Fruit fly (Drosophila melanogaster) whole organism, embryonic: ENCODE data around the gene kz.

Source experiments
- Aef1 ChIP-seq: fragments of 200-800 bp; sonication (Bioruptor generic); IDR thresholded peaks from 3 replicates; pipeline ENCODE4 v1.3.6; 2022; ENCODE audit warnings: missing biosample characterization, missing genetic modification characterization
- Bgb ChIP-seq: fragments of 200-800 bp; sonication (Bioruptor generic); IDR thresholded peaks from 2 replicates; pipeline ENCODE4 v1.3.6; 2022; ENCODE audit warnings: missing biosample characterization, missing genetic modification characterization; ENCODE audit not compliant: partially characterized antibody
- Blimp-1 ChIP-seq: fragments of 200-800 bp; sonication (Bioruptor generic); optimal IDR thresholded peaks from 3 replicates; lab custom pipeline; 2018; ENCODE audit warnings: missing biosample characterization, missing genetic modification characterization, mild to moderate bottlenecking, moderate library complexity, missing genetic modification reagents
- C15 ChIP-seq: fragments of 200-800 bp; sonication (Bioruptor generic); IDR thresholded peaks from 3 replicates; pipeline ENCODE4 v1.3.6; 2022; ENCODE audit warnings: missing biosample characterization, missing genetic modification characterization
- CG12659 ChIP-seq: fragments of 200-800 bp; sonication (Bioruptor generic); optimal IDR thresholded peaks from 3 replicates; lab custom pipeline; 2017; ENCODE audit warnings: mild to moderate bottlenecking, missing biosample characterization, missing genetic modification reagents, missing genetic modification characterization
- CG13123 ChIP-seq: fragments of 200-800 bp; sonication (Bioruptor generic); optimal IDR thresholded peaks from 2 replicates; lab custom pipeline; 2016; ENCODE audit warnings: missing biosample characterization, missing genetic modification characterization
- CG13287 ChIP-seq: fragments of 200-800 bp; sonication (Bioruptor generic); IDR thresholded peaks from 2 replicates; pipeline ENCODE4 v1.3.6; 2022; ENCODE audit warnings: missing biosample characterization, missing genetic modification characterization; ENCODE audit not compliant: partially characterized antibody
- CG14014 ChIP-seq: fragments of 200-800 bp; sonication (Bioruptor generic); IDR thresholded peaks from 2 replicates; pipeline ENCODE4 v1.3.6; 2022; ENCODE audit warnings: missing biosample characterization, missing genetic modification characterization
- CG15011 ChIP-seq: fragments of 200-800 bp; sonication (Bioruptor generic); optimal IDR thresholded peaks from 3 replicates; lab custom pipeline; 2018; ENCODE audit warnings: missing biosample characterization, mild to moderate bottlenecking, missing genetic modification characterization
- CG15696 ChIP-seq: fragments of 200-800 bp; sonication (Bioruptor generic); optimal IDR thresholded peaks from 2 replicates; lab custom pipeline; 2019; ENCODE audit warnings: missing biosample characterization, mild to moderate bottlenecking, missing genetic modification characterization, moderate library complexity
- CG1603 ChIP-seq: fragments of 200-800 bp; sonication (Bioruptor generic); optimal IDR thresholded peaks from 2 replicates; lab custom pipeline; 2019; ENCODE audit warnings: missing biosample characterization, mild to moderate bottlenecking, missing genetic modification characterization, moderate library complexity
- CG18599 ChIP-seq: fragments of 200-800 bp; sonication (Bioruptor generic); optimal IDR thresholded peaks from 3 replicates; lab custom pipeline; 2017; ENCODE audit warnings: missing biosample characterization, missing genetic modification characterization, mild to moderate bottlenecking, moderate library complexity, missing genetic modification reagents
- CG2116 ChIP-seq: fragments of 200-800 bp; sonication (Bioruptor generic); optimal IDR thresholded peaks from 3 replicates; lab custom pipeline; 2018; ENCODE audit warnings: missing biosample characterization, mild to moderate bottlenecking, missing genetic modification characterization
- CG30403 ChIP-seq: fragments of 200-800 bp; sonication (Bioruptor generic); optimal IDR thresholded peaks from 3 replicates; lab custom pipeline; 2016; ENCODE audit warnings: missing biosample characterization, missing genetic modification characterization
- CG31441 ChIP-seq: fragments of 200-800 bp; sonication (Bioruptor generic); IDR thresholded peaks from 2 replicates; pipeline ENCODE4 v1.3.6; 2022; ENCODE audit warnings: missing biosample characterization, missing genetic modification characterization
- CG32532 ChIP-seq: fragments of 200-800 bp; sonication (Bioruptor generic); IDR thresholded peaks from 2 replicates; pipeline ENCODE4 v1.3.6; 2022; ENCODE audit warnings: missing biosample characterization, missing genetic modification characterization
- CG32772 ChIP-seq: fragments of 200-800 bp; sonication (Bioruptor generic); IDR thresholded peaks from 2 replicates; pipeline ENCODE4 v1.3.6; 2022; ENCODE audit warnings: missing biosample characterization, missing genetic modification characterization
- CG43689 ChIP-seq: fragments of 200-800 bp; sonication (Bioruptor generic); IDR thresholded peaks from 2 replicates; pipeline ENCODE4 v1.3.6; 2022; ENCODE audit warnings: missing biosample characterization, missing genetic modification characterization
- CG4854 ChIP-seq: fragments of 200-800 bp; sonication (Bioruptor generic); optimal IDR thresholded peaks from 2 replicates; lab custom pipeline; 2016; ENCODE audit warnings: missing biosample characterization, missing genetic modification characterization, inconsistent platforms
- CG6689 ChIP-seq: fragments of 200-800 bp; sonication (Bioruptor generic); IDR thresholded peaks from 2 replicates; pipeline ENCODE4 v1.3.6; 2022; ENCODE audit warnings: missing biosample characterization, missing genetic modification characterization
- CG6791 ChIP-seq: fragments of 200-800 bp; sonication (Bioruptor generic); IDR thresholded peaks from 3 replicates; pipeline ENCODE4 v1.3.6; 2022; ENCODE audit warnings: missing biosample characterization, missing genetic modification characterization; ENCODE audit not compliant: partially characterized antibody
- CG9727 ChIP-seq: fragments of 200-800 bp; sonication (Bioruptor generic); optimal IDR thresholded peaks from 3 replicates; lab custom pipeline; 2017; ENCODE audit warnings: missing biosample characterization, mild to moderate bottlenecking, missing genetic modification characterization
- H15 ChIP-seq: fragments of 200-800 bp; sonication (Bioruptor generic); IDR thresholded peaks from 3 replicates; pipeline ENCODE4 v1.3.6; 2022; ENCODE audit warnings: missing biosample characterization, missing genetic modification characterization
- Hand ChIP-seq: fragments of 200-800 bp; sonication (Bioruptor generic); optimal IDR thresholded peaks from 2 replicates; lab custom pipeline; 2017; ENCODE audit warnings: mild to moderate bottlenecking, missing biosample characterization, missing genetic modification reagents, missing genetic modification characterization
- Kr ChIP-seq: fragments of 200-800 bp; sonication (Bioruptor generic); optimal IDR thresholded peaks from 2 replicates; lab custom pipeline; 2017; ENCODE audit warnings: missing biosample characterization, mild to moderate bottlenecking, missing genetic modification characterization
- Med ChIP-seq: fragments of 200-800 bp; sonication (Bioruptor generic); peaks from one replicate; lab custom pipeline; 2016; ENCODE audit warnings: missing biosample characterization, missing genetic modification characterization, mild to moderate bottlenecking, inconsistent platforms, moderate library complexity
- Mrtf ChIP-seq: fragments of 200-800 bp; sonication (Bioruptor generic); IDR thresholded peaks from 3 replicates; pipeline ENCODE4 v1.3.6; 2022; ENCODE audit warnings: missing biosample characterization, missing genetic modification characterization
- Tbp ChIP-seq: fragments of >200 bp; optimal IDR thresholded peaks from 2 replicates; lab custom pipeline; 2018; ENCODE audit warnings: missing biosample characterization, missing genetic modification characterization
- aop ChIP-seq: fragments of 200-800 bp; sonication (Bioruptor generic); IDR thresholded peaks from 2 replicates; pipeline ENCODE4 v1.3.6; 2022; ENCODE audit warnings: missing biosample characterization, missing genetic modification characterization
- ato ChIP-seq: fragments of 200-800 bp; sonication (Bioruptor generic); IDR thresholded peaks from 2 replicates; pipeline ENCODE4 v1.3.6; 2022; ENCODE audit warnings: missing biosample characterization, missing genetic modification characterization; ENCODE audit not compliant: partially characterized antibody
- bcd ChIP-seq: fragments of 200-800 bp; sonication (Bioruptor generic); optimal IDR thresholded peaks from 2 replicates; lab custom pipeline; 2017; ENCODE audit warnings: missing biosample characterization, mild to moderate bottlenecking, missing genetic modification characterization
- cwo ChIP-seq: fragments of 200-800 bp; sonication (Bioruptor generic); optimal IDR thresholded peaks from 3 replicates; lab custom pipeline; 2017; ENCODE audit warnings: missing biosample characterization, missing genetic modification characterization, mild to moderate bottlenecking, moderate library complexity, missing genetic modification reagents
- fd3F ChIP-seq: fragments of 200-800 bp; sonication (Bioruptor generic); optimal IDR thresholded peaks from 2 replicates; lab custom pipeline; 2018; ENCODE audit warnings: missing biosample characterization, mild to moderate bottlenecking, missing genetic modification characterization, moderate library complexity
- gce ChIP-seq: fragments of 200-800 bp; sonication (Bioruptor generic); IDR thresholded peaks from 3 replicates; pipeline ENCODE4 v1.3.6; 2022; ENCODE audit warnings: missing biosample characterization, missing genetic modification characterization
- gem ChIP-seq: fragments of 200-800 bp; sonication (Bioruptor generic); optimal IDR thresholded peaks from 2 replicates; lab custom pipeline; 2019; ENCODE audit warnings: missing biosample characterization, mild to moderate bottlenecking, missing genetic modification characterization, moderate library complexity
- jumu ChIP-seq: fragments of 200-800 bp; sonication (Bioruptor generic); optimal IDR thresholded peaks from 3 replicates; lab custom pipeline; 2016; ENCODE audit warnings: missing biosample characterization, missing genetic modification characterization
- nom ChIP-seq: fragments of 200-800 bp; sonication (Bioruptor generic); optimal IDR thresholded peaks from 2 replicates; lab custom pipeline; 2017; ENCODE audit warnings: missing biosample characterization, missing genetic modification characterization, mild to moderate bottlenecking, moderate library complexity, missing genetic modification reagents
- odd ChIP-seq: fragments of 200-800 bp; sonication (Bioruptor generic); optimal IDR thresholded peaks from 2 replicates; lab custom pipeline; 2017; ENCODE audit warnings: missing biosample characterization, mild to moderate bottlenecking, missing genetic modification characterization
- prd ChIP-seq, 3 experiments: fragments of >200 bp in 2 of 3; fragments of 200-800 bp in 1 of 3; sonication (Bioruptor generic) in 1 of 3; optimal IDR thresholded peaks in 2 of 3; IDR thresholded peaks in 1 of 3; 2 replicates in 2 of 3; 3 replicates in 1 of 3; pipeline versions ENCODE4 v1.3.6 to Lab custom; 2017 to 2022; ENCODE audit warnings: missing biosample characterization in 1 of 3, missing genetic modification characterization in 1 of 3
- ranshi ChIP-seq: fragments of 200-800 bp; sonication (Bioruptor generic); IDR thresholded peaks from 2 replicates; pipeline ENCODE4 v1.3.6; 2022; ENCODE audit warnings: missing biosample characterization, missing genetic modification characterization
- sna ChIP-seq: fragments of 200-800 bp; sonication (Bioruptor generic); IDR thresholded peaks from 2 replicates; pipeline ENCODE4 v1.3.6; 2022; ENCODE audit warnings: missing biosample characterization, missing genetic modification characterization; ENCODE audit not compliant: partially characterized antibody
- tin ChIP-seq: fragments of 200-800 bp; sonication (Bioruptor generic); optimal IDR thresholded peaks from 3 replicates; lab custom pipeline; 2016; ENCODE audit warnings: missing biosample characterization, missing genetic modification characterization
- zf30C ChIP-seq: fragments of 200-800 bp; sonication (Bioruptor generic); optimal IDR thresholded peaks from 3 replicates; lab custom pipeline; 2018; ENCODE audit warnings: missing biosample characterization, mild to moderate bottlenecking, missing genetic modification characterization

The kz gene

dm6 chrX:2269822-2270556, 28.2 kb upstream of the kz start (continued):
- TF ChIP-seq prd (optimal IDR thresholded peaks at IDR 0.05; lab: Kevin White, UChicago), result no peak
- no peak for TF ChIP-seq prd (GFP tag; IDR thresholded peaks at IDR 0.05; lab: Robert Waterston, UW)
- no peak for TF ChIP-seq aop (GFP tag; lab: Robert Waterston, UW)
- TF ChIP-seq CG32772, result peak; percentile 50; the same call in 1 of the 2 replicates
- TF ChIP-seq nom, result peak; percentile 49
- TF ChIP-seq Bgb (GFP tag; lab: Robert Waterston, UW), result peak; percentile 15; the same call in 1 of the 2 replicates
- TF ChIP-seq CG43689 (GFP tag; lab: Robert Waterston, UW), result 0 out of 2 replicates have a peak, but pooled peaks have one; percentile 14
- TF ChIP-seq CG13287 (GFP tag; lab: Robert Waterston, UW), result peak; percentile 22; the same call in 1 of the 2 replicates
- TF ChIP-seq CG12659 (GFP tag; lab: Kevin White, UChicago), result no peak
- TF ChIP-seq CG15011, result no peak
- TF ChIP-seq cwo (GFP tag; lab: Kevin White, UChicago), result no peak
- no peak for TF ChIP-seq C15 (GFP tag; lab: Robert Waterston, UW)
- TF ChIP-seq CG30403, result peak; percentile 3
- no peak for TF ChIP-seq odd (GFP tag; lab: Kevin White, UChicago)
- no peak for TF ChIP-seq zf30C
- no peak for TF ChIP-seq CG6689 (GFP tag; lab: Robert Waterston, UW)
- no peak for TF ChIP-seq tin (GFP tag; lab: Kevin White, UChicago)
- no peak for TF ChIP-seq CG4854 (GFP tag; lab: Kevin White, UChicago)
- no peak for TF ChIP-seq CG13123 (GFP tag; lab: Kevin White, UChicago)
- TF ChIP-seq CG18599 (GFP tag; lab: Kevin White, UChicago), result no peak
- TF ChIP-seq gem (tag; lab: Kevin White, UChicago), result no peak
- no peak for TF ChIP-seq Blimp-1 (GFP tag; lab: Kevin White, UChicago)
- TF ChIP-seq CG31441 (GFP tag; lab: Robert Waterston, UW), result no peak
- no peak for TF ChIP-seq ranshi (GFP tag; lab: Robert Waterston, UW)
- no peak for TF ChIP-seq CG32532
- TF ChIP-seq H15, result no peak
- TF ChIP-seq CG14014 (GFP tag; lab: Robert Waterston, UW), result no peak
- TF ChIP-seq CG1603 (tag; lab: Kevin White, UChicago), result no peak
- no peak for TF ChIP-seq fd3F (GFP tag; lab: Kevin White, UChicago)
- no peak for TF ChIP-seq gce (GFP tag; lab: Robert Waterston, UW)
- TF ChIP-seq Med (GFP tag; lab: Kevin White, UChicago), result peak; percentile 58
- TF ChIP-seq ato (GFP tag; lab: Robert Waterston, UW), result no peak
- TF ChIP-seq bcd (GFP tag; lab: Kevin White, UChicago), result no peak
- TF ChIP-seq jumu (GFP tag; lab: Kevin White, UChicago), result no peak
- no peak for TF ChIP-seq CG9727 (GFP tag; lab: Kevin White, UChicago)
- no peak for TF ChIP-seq Tbp (GFP tag; lab: Kevin White, UChicago)
- TF ChIP-seq Hand (GFP tag; lab: Kevin White, UChicago), result peak; percentile 11
- TF ChIP-seq CG2116 (GFP tag; lab: Kevin White, UChicago), result no peak
- no peak for TF ChIP-seq Mrtf (GFP tag; lab: Robert Waterston, UW)
- TF ChIP-seq Kr (GFP tag; lab: Kevin White, UChicago), result peak; percentile 58
- TF ChIP-seq Aef1, result 0 out of 3 replicates have a peak, but pooled peaks have one; percentile 5
- TF ChIP-seq sna (GFP tag; lab: Robert Waterston, UW), result no peak
- peak; percentile 13 for TF ChIP-seq CG15696 (tag; lab: Kevin White, UChicago)
- TF ChIP-seq CG6791, result 0 out of 3 replicates have a peak, but pooled peaks have one; percentile 23
- TF ChIP-seq, all 482 proteins: peak for 39
